Fruit fly (Drosophila melanogaster): Measurements from ENCODE around the gene CG7049.
A peak's percentile ranks its signal among the peaks of the same experiment; 100 is the strongest.

Gene CG7049

DNA sequence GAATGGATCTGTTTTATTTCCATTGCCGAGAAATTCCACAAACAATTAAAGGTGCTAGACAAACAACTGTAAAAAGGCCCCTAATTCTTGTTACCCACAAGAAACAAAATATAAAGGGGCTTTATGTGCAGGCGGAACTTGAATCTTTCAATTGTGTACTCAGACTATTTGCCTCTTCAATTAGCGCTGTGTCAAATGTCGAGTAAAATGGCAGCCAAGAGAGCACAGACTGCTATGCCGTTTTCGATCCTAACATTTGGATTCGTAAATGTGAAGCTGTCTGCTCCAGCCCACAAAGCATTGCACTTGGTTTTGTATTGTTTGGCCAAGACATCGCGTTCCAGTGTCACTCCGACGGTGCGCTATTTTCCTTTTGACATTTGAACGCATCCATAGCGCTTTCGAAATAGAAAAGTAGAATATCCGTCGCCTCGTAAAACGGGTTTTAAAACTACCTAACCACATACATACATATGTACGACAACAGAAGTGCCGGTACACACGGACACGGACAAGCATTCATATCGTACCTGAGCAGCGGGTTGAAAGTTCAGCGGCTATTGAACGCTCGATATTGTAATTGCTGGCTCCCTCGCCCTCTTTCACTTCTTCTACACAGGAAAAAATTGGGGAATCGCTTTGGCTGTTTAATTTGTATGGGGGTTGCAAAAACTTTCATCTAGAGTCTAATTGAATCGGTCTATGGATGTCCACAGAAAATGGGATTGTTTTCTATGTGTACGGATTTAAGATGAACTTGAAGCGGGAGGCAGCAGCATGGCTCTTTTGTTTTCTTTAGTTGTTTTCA, 9.8 kb downstream of the CG7049 start:
- TF ChIP-seq pan (optimal IDR thresholded peaks at IDR 0.05) (no peak), psq (optimal IDR thresholded peaks at IDR 0.05) (no peak), usp (GFP tag; optimal IDR thresholded peaks at IDR 0.05) (no peak), CG8478 (optimal IDR thresholded peaks at IDR 0.05) (no peak), EcR (GFP tag; optimal IDR thresholded peaks at IDR 0.05) (no peak), Dll (optimal IDR thresholded peaks at IDR 0.05) (no peak)

dm6 chr3L:161833-162587, 14.0 kb downstream of the CG7049 start:
- no peak for TF ChIP-seq Dll (optimal IDR thresholded peaks at IDR 0.05)
- no peak for TF ChIP-seq psq (optimal IDR thresholded peaks at IDR 0.05)
- TF ChIP-seq CG8478 (optimal IDR thresholded peaks at IDR 0.05): no peak
- no peak for TF ChIP-seq EcR (GFP tag; optimal IDR thresholded peaks at IDR 0.05)
- no peak for TF ChIP-seq usp (GFP tag; optimal IDR thresholded peaks at IDR 0.05)

DNA sequence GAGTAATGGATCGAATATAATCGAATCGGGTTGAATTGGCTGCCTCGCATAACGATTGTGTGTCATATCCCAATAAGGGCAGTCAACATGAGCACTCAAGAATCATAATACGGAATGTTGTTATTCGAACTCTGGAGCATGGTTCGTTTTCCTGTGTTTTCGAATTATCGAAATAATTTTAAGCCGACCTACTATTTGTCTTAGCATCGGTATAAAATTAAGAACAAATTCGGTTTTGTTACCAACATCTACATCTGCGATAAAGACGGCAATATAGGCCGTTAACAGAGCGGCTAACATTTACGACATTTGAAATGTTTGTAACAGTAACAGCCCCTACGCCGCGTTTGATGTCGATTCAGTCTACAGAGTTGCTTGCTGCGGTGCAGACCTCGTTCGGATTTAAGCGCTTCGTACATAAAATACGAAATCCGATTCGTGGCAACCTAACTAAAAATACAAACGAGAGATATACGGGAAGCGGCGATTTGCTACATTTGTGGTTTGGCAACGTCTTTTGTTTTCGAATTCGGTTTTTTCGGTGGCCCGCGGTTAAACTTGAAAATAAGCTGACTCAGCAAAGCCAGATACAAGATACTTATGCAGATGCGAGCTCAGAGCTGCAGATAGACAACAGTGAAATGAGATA, 15.5 kb downstream of the CG7049 start:
- no peak for TF ChIP-seq usp (GFP tag; optimal IDR thresholded peaks at IDR 0.05)
- TF ChIP-seq EcR (GFP tag; optimal IDR thresholded peaks at IDR 0.05): no peak
- no peak for TF ChIP-seq CG8478 (optimal IDR thresholded peaks at IDR 0.05)
- no peak for TF ChIP-seq psq (optimal IDR thresholded peaks at IDR 0.05)
- no peak for TF ChIP-seq Dll (optimal IDR thresholded peaks at IDR 0.05)
- no peak for TF ChIP-seq pan (optimal IDR thresholded peaks at IDR 0.05)

DNA sequence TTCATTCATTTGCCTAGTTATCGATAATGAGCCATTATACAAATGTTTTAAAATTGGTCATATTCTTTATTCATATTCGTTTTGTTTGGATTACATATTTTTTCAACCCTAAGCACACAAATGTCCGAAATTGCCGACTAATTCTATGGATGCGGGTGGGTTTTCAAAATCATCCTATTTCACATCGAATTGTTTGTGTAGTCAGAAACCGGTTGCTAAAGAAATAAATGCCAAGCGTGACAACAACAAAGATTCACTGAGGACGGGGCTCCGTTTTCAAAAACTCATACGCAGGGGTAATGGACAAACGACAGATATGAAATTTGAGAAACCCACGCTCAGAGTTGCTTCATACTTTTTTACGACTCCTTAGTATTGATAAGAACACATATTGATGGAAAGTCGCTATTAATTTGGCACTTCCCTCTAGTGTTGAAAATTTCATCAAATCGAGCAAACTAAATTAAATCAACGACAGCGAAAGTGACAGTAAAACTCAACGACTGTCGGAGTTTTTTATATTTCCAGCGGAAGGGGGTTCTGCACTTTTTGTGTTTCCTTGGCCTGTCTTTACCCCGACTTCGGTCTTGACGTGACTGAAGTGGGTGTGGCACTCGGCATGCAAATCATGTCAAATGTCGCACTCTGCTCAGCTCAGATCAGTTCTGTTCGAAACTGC, 16.5 kb downstream of the CG7049 start:
- no peak for TF ChIP-seq EcR (GFP tag; optimal IDR thresholded peaks at IDR 0.05)
- no peak for TF ChIP-seq psq (optimal IDR thresholded peaks at IDR 0.05)
- no peak for TF ChIP-seq CG8478 (optimal IDR thresholded peaks at IDR 0.05)
- TF ChIP-seq usp (GFP tag; optimal IDR thresholded peaks at IDR 0.05): no peak
- no peak for TF ChIP-seq Dll (optimal IDR thresholded peaks at IDR 0.05)
- TF ChIP-seq pan (optimal IDR thresholded peaks at IDR 0.05): no peak

- no peak for TF ChIP-seq usp (GFP tag; optimal IDR thresholded peaks at IDR 0.05)
- no peak for TF ChIP-seq CG8478 (optimal IDR thresholded peaks at IDR 0.05)
- no peak for TF ChIP-seq Dll (optimal IDR thresholded peaks at IDR 0.05)
- TF ChIP-seq EcR (GFP tag; optimal IDR thresholded peaks at IDR 0.05): no peak
- no peak for TF ChIP-seq psq (optimal IDR thresholded peaks at IDR 0.05)
- no peak for TF ChIP-seq pan (optimal IDR thresholded peaks at IDR 0.05)
Measured at dm6 chr3L:157674-158179, 18.3 kb downstream of the CG7049 start.

DNA sequence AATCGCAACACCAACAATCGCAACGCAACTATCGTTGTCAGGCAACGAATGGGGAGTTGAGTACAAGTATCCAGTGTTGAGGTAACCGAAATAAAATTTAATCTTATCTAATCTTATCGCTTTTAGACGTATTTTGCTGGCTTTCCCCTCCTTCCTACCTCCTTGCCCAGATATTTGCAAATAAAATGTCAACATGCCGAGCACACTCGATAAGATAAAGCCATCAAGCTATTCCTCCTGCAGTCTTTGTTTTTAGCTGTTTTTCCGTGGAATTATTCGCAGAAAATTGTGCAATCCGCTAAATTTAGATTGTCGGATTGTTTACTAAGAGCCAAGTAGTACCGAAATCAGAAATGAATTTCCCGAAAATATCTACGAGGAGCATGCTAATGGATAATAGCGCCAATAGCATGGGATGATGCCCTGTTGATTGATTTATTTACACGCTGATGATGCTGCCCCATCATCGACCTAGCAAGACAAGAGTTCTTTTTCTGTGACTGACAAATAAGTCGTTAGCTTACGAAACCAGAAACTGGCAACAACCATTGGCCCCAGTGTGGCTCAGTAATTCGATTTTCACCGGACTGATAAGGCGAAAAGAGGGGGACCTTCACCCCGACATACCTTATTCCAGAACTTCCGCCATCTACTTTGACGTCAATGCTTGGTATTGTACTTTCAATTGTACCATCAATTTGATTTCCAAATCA, 19.3 kb downstream of the CG7049 start:
- TF ChIP-seq CG8478 (optimal IDR thresholded peaks at IDR 0.05) (no peak), Dll (optimal IDR thresholded peaks at IDR 0.05) (no peak), pan (optimal IDR thresholded peaks at IDR 0.05) (no peak), psq (optimal IDR thresholded peaks at IDR 0.05) (no peak), EcR (GFP tag; optimal IDR thresholded peaks at IDR 0.05) (no peak), usp (GFP tag; optimal IDR thresholded peaks at IDR 0.05) (no peak)

DNA sequence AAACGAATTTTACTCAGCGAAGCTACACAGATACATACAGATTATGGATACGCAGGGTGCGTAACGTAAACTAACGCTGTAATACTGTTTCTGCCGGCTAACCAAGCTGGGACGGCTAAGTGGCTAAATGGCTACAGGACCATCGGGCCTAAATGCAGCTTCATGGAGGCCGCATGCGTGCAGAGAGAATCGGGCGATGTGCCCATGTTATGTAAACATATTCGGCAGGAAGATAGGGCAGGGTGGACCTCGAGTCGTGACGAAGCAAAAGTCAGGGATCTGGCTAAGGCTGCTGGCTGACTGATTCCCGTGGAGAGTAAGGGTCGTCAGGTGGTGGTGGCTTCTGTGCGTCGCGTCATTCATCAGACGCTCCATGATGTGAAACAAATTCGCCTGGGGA, 22.4 kb downstream of the CG7049 start:
- no peak for TF ChIP-seq EcR (GFP tag; optimal IDR thresholded peaks at IDR 0.05)
- TF ChIP-seq pan (optimal IDR thresholded peaks at IDR 0.05): no peak
- TF ChIP-seq usp (GFP tag; optimal IDR thresholded peaks at IDR 0.05): no peak
- TF ChIP-seq CG8478 (optimal IDR thresholded peaks at IDR 0.05): no peak
- TF ChIP-seq Dll (optimal IDR thresholded peaks at IDR 0.05): no peak
- TF ChIP-seq psq (optimal IDR thresholded peaks at IDR 0.05): no peak

- TF ChIP-seq Dll (optimal IDR thresholded peaks at IDR 0.05) (no peak), psq (optimal IDR thresholded peaks at IDR 0.05) (no peak), usp (GFP tag; optimal IDR thresholded peaks at IDR 0.05) (no peak), EcR (GFP tag; optimal IDR thresholded peaks at IDR 0.05) (no peak), CG8478 (optimal IDR thresholded peaks at IDR 0.05) (no peak), pan (optimal IDR thresholded peaks at IDR 0.05) (no peak)
Measured at dm6 chr3L:152489-152888, 23.5 kb downstream of the CG7049 start, which contains the start of the genes Dic61B and p130CAS. Dic61B (minus strand) TSS chr3L:152589. p130CAS (plus strand) TSS chr3L:152884.

dm6 chr3L:145998-146576, 29.9 kb downstream of the CG7049 start, which contains the start of gene CG6845:
CG6845 (plus strand) TSS chr3L:146433.
- no peak for TF ChIP-seq psq (optimal IDR thresholded peaks at IDR 0.05)
- no peak for TF ChIP-seq EcR (GFP tag; optimal IDR thresholded peaks at IDR 0.05)
- no peak for TF ChIP-seq Dll (optimal IDR thresholded peaks at IDR 0.05)

DNA sequence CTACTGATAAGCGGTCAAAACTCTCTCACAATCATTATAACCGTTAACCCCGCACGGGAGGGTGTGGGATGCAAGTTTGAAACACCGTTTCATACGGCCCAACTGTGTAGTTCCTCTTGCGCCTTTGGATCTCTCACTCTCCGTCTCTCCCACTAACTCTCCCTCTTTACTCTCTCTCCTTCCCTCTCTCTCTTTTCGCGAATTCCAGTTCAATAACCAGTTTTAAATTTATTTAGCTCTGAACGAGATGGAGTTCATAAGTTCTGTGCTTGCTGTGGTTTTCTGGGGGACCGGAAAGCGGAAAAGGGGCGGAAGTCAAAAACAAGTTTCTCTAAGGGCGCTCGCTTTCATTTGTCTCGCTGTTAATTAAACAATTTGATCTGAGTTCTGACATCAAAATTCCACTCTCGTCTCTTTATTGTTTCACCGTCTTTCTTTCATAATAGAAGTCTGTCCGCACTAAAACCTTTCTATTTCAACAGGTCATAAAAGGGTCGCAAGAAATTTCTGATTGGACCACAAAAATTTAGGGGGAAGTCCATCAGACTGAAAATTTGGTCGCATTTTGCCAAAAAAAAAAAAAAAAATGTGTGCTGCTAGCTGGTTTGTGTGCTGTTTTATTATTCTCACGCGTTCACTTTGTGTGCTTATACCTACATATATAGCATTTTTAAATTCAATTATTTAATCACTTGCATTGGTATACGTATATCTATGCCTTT, 35.0 kb downstream of the CG7049 start:
- TF ChIP-seq EcR (GFP tag; optimal IDR thresholded peaks at IDR 0.05): peak; percentile 63 to 72
- TF ChIP-seq psq (optimal IDR thresholded peaks at IDR 0.05): no peak
- TF ChIP-seq pan (optimal IDR thresholded peaks at IDR 0.05): no peak
